Worm (Caenorhabditis elegans) whole organism, L2 larva: ENCODE measurements around the gene cyp-33C11.

ENCODE experiments used
- C34F6.9 ChIP-seq: fragments of 150-350 bp; optimal IDR thresholded peaks from 2 replicates; lab custom pipeline; 2014; ENCODE audit warnings: missing biosample characterization, missing genetic modification characterization
- F13H6.1 ChIP-seq: sonication (generic microtip); optimal IDR thresholded peaks from 2 replicates; lab custom pipeline; 2016; ENCODE audit warnings: missing genetic modification characterization, missing compliant biosample characterization
- R02D3.7 ChIP-seq: fragments of 150-350 bp; optimal IDR thresholded peaks from 2 replicates; lab custom pipeline; 2014; ENCODE audit warnings: missing biosample characterization, missing genetic modification characterization
- Y55F3AM.14 ChIP-seq: fragments of 200-800 bp; sonication (Bioruptor generic); optimal IDR thresholded peaks from 2 replicates; lab custom pipeline; 2018; ENCODE audit warnings: mild to moderate bottlenecking, missing genetic modification characterization, missing compliant biosample characterization
- ZK546.5 ChIP-seq: sonication (generic microtip); optimal IDR thresholded peaks from 2 replicates; lab custom pipeline; 2017; ENCODE audit warnings: missing biosample characterization, missing genetic modification characterization
- alr-1 ChIP-seq: fragments of 150-350 bp; optimal IDR thresholded peaks from 2 replicates; lab custom pipeline; 2014; ENCODE audit warnings: missing biosample characterization, missing genetic modification characterization
- ama-1 ChIP-seq: fragments of 150-350 bp; optimal IDR thresholded peaks from 2 replicates; lab custom pipeline; 2018; ENCODE audit warnings: inconsistent platforms
- blmp-1 ChIP-seq: sonication (generic microtip); optimal IDR thresholded peaks from 2 replicates; lab custom pipeline; 2017; ENCODE audit warnings: missing genetic modification characterization, mild to moderate bottlenecking, missing compliant biosample characterization, antibody characterized with exemption, moderate library complexity; ENCODE audit not compliant: insufficient read depth
- ceh-16 ChIP-seq: fragments of 150-350 bp; optimal IDR thresholded peaks from 2 replicates; lab custom pipeline; 2014; ENCODE audit warnings: missing biosample characterization, missing genetic modification characterization
- ceh-82 ChIP-seq: fragments of 150-350 bp; optimal IDR thresholded peaks from 2 replicates; lab custom pipeline; 2014; ENCODE audit warnings: missing biosample characterization, missing genetic modification characterization
- crh-2 ChIP-seq: sonication (generic microtip); optimal IDR thresholded peaks from 2 replicates; lab custom pipeline; 2017; ENCODE audit warnings: missing biosample characterization, missing genetic modification characterization
- dmd-4 ChIP-seq: sonication (generic microtip); optimal IDR thresholded peaks from 2 replicates; lab custom pipeline; 2017; ENCODE audit warnings: missing biosample characterization, missing genetic modification characterization
- elt-1 ChIP-seq: fragments of 150-350 bp; optimal IDR thresholded peaks from 2 replicates; lab custom pipeline; 2014; ENCODE audit warnings: missing biosample characterization, missing genetic modification characterization
- elt-3 ChIP-seq: sonication (generic microtip); optimal IDR thresholded peaks from 2 replicates; lab custom pipeline; 2017; ENCODE audit warnings: missing biosample characterization, missing genetic modification characterization
- fos-1 ChIP-seq: fragments of 150-350 bp; optimal IDR thresholded peaks from 2 replicates; lab custom pipeline; 2014; ENCODE audit warnings: missing biosample characterization, missing genetic modification characterization
- gmeb-1 ChIP-seq: fragments of 150-350 bp; optimal IDR thresholded peaks from 2 replicates; lab custom pipeline; 2014; ENCODE audit warnings: missing biosample characterization, missing genetic modification characterization
- lin-11 ChIP-seq: fragments of 150-350 bp; sonication (generic microtip); optimal IDR thresholded peaks from 2 replicates; lab custom pipeline; 2014; ENCODE audit warnings: missing biosample characterization, missing genetic modification characterization, inconsistent platforms, mixed read lengths
- lin-13 ChIP-seq: fragments of 150-350 bp; optimal IDR thresholded peaks from 2 replicates; lab custom pipeline; 2014; ENCODE audit warnings: missing biosample characterization, missing genetic modification reagents, missing genetic modification characterization
- lsy-2 ChIP-seq, 2 experiments: fragments of 150-350 bp in 1 of 2; sonication (generic microtip) in 1 of 2; optimal IDR thresholded peaks; 2 replicates each; lab custom pipeline; 2014 to 2017; ENCODE audit warnings: missing biosample characterization in 2 of 2, missing genetic modification characterization in 2 of 2
- mab-5 ChIP-seq: fragments of 150-350 bp; optimal IDR thresholded peaks from 2 replicates; lab custom pipeline; 2014; ENCODE audit warnings: missing biosample characterization, missing genetic modification characterization
- mdl-1 ChIP-seq, 2 experiments: fragments of 150-350 bp in 1 of 2; sonication (generic microtip) in 1 of 2; optimal IDR thresholded peaks; 2 replicates each; lab custom pipeline; 2017; ENCODE audit warnings: missing biosample characterization in 2 of 2, missing genetic modification characterization in 2 of 2
- nhr-10 ChIP-seq: sonication (generic microtip); optimal IDR thresholded peaks from 2 replicates; lab custom pipeline; 2017; ENCODE audit warnings: missing biosample characterization, missing genetic modification characterization
- nhr-11 ChIP-seq: fragments of 150-350 bp; optimal IDR thresholded peaks from 2 replicates; lab custom pipeline; 2014; ENCODE audit warnings: missing biosample characterization, missing genetic modification characterization
- nhr-12 ChIP-seq: fragments of 150-350 bp; optimal IDR thresholded peaks from 2 replicates; lab custom pipeline; 2014; ENCODE audit warnings: missing biosample characterization, missing genetic modification characterization
- nhr-129 ChIP-seq: fragments of 150-350 bp; optimal IDR thresholded peaks from 2 replicates; lab custom pipeline; 2014; ENCODE audit warnings: missing biosample characterization, missing genetic modification characterization
- nhr-23 ChIP-seq: fragments of 150-350 bp; optimal IDR thresholded peaks from 2 replicates; lab custom pipeline; 2014; ENCODE audit warnings: missing biosample characterization, missing genetic modification reagents, missing genetic modification characterization
- nhr-237 ChIP-seq: fragments of 150-350 bp; optimal IDR thresholded peaks from 2 replicates; lab custom pipeline; 2014; ENCODE audit warnings: missing biosample characterization, missing genetic modification characterization
- nhr-6 ChIP-seq: fragments of 150-350 bp; optimal IDR thresholded peaks from 2 replicates; lab custom pipeline; 2014; ENCODE audit warnings: missing biosample characterization, missing genetic modification characterization
- nhr-77 ChIP-seq: fragments of 150-350 bp; optimal IDR thresholded peaks from 2 replicates; lab custom pipeline; 2014; ENCODE audit warnings: missing biosample characterization, missing genetic modification characterization
- peb-1 ChIP-seq: fragments of 150-350 bp; optimal IDR thresholded peaks from 2 replicates; lab custom pipeline; 2014; ENCODE audit warnings: missing biosample characterization, missing genetic modification characterization
- sem-4 ChIP-seq: fragments of 150-350 bp; optimal IDR thresholded peaks from 2 replicates; lab custom pipeline; 2014; ENCODE audit warnings: missing biosample characterization, missing genetic modification reagents, missing genetic modification characterization
- sma-3 ChIP-seq: sonication (generic microtip); optimal IDR thresholded peaks from 2 replicates; lab custom pipeline; 2016; ENCODE audit warnings: missing genetic modification reagents, missing genetic modification characterization, missing compliant biosample characterization
- sma-9 ChIP-seq, 2 experiments: fragments of 150-350 bp in 1 of 2; sonication (generic microtip) in 1 of 2; optimal IDR thresholded peaks; 2 replicates each; lab custom pipeline; 2014 to 2016; ENCODE audit warnings: missing genetic modification characterization in 2 of 2, mild to moderate bottlenecking in 1 of 2, missing biosample characterization in 1 of 2, missing compliant biosample characterization in 1 of 2, missing genetic modification reagents in 1 of 2, moderate library complexity in 1 of 2
- snpc-4 ChIP-seq: fragments of 150-350 bp; optimal IDR thresholded peaks from 2 replicates; lab custom pipeline; 2014; ENCODE audit warnings: missing biosample characterization, missing genetic modification characterization
- unc-39 ChIP-seq: fragments of 150-350 bp; optimal IDR thresholded peaks from 2 replicates; lab custom pipeline; 2014; ENCODE audit warnings: missing biosample characterization, missing genetic modification characterization
- zag-1 ChIP-seq: fragments of 150-350 bp; optimal IDR thresholded peaks from 2 replicates; lab custom pipeline; 2014; ENCODE audit warnings: missing biosample characterization, missing genetic modification characterization
- ztf-11 ChIP-seq: sonication (generic microtip); optimal IDR thresholded peaks from 2 replicates; lab custom pipeline; 2017; ENCODE audit warnings: missing biosample characterization, missing genetic modification characterization
- ztf-4 ChIP-seq: fragments of 150-350 bp; optimal IDR thresholded peaks from 2 replicates; lab custom pipeline; 2014; ENCODE audit warnings: missing biosample characterization, missing genetic modification characterization

The cyp-33C11 gene

DNA sequence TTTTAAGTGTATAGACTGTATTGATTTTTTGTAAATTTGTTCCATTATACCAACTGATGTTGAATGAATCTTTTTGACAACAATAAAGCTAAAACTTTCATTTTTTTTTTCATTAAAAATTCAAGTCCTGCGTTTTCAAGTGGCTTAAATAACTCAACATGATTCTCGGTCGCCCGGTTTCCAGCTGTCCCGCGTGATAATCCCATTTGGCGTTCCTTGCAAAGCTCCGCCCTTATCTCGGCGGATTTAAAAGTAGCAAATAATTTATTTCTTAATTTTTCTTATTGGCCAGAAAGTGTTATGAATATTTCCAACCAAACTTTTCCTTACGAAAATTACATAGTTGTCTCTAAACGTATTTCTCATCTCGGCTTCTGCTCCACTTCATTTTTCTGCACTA is 43.4 kb upstream of the cyp-33C11 start, which contains the start of gene str-20:
Gene str-20, plus strand, starts transcription at position 301 of the 400 bp plus-strand sequence.
- no peak for TF ChIP-seq unc-39 (tag; lab: Kevin White, UChicago)
- no peak for TF ChIP-seq snpc-4 (tag; lab: Kevin White, UChicago)
- TF ChIP-seq fos-1 (tag; lab: Kevin White, UChicago), result no peak
- TF ChIP-seq dmd-4 (tag; lab: Kevin White, UChicago), result no peak
- TF ChIP-seq R02D3.7 (tag; lab: Kevin White, UChicago), result no peak
- TF ChIP-seq sma-3 (GFP tag; lab: Kevin White, UChicago), result no peak
- no peak for TF ChIP-seq mab-5 (tag; lab: Kevin White, UChicago)
- no peak for TF ChIP-seq ztf-11
- no peak for TF ChIP-seq nhr-12 (tag; lab: Kevin White, UChicago)
- no peak for TF ChIP-seq zag-1
- no peak for TF ChIP-seq nhr-237 (tag; lab: Kevin White, UChicago)
- TF ChIP-seq nhr-23 (tag; lab: Kevin White, UChicago), result no peak

DNA sequence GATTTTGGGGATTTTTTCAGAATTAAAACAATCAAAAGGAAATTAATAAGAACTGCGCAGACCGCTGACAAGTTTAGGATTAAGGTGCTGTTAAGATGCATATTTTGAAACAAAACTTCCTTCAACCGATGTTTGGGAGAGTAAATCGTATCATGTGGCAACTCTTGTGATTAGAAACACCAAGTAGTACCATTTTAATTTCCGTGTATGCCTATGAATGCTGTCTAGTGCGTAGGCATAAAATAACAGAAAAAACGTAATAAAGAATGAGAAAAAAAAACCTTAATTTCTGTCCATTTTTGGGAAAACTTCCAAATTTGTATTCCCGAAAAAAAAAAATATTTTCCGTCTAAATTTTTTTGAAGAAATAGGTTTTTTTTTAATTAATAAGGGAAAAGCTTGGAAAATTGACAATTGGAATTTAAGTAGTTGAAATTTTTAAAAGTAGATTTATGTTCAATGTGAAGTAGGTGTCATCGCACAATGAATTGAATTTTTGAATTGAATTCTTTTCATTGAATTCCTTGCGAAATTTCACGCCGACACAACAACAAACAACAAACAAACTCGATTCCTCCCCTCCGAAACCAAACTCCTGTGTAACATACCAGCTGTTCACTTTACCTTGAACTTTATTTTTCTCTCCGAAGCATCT is 40.0 kb upstream of the cyp-33C11 start, which contains the start of the genes str-262 and srp-1:
Gene str-262, minus strand, starts transcription at position 101 of the 655 bp plus-strand sequence.
Gene srp-1, plus strand, starts transcription at position 605 of the 655 bp plus-strand sequence.
- TF ChIP-seq nhr-12 (tag; lab: Kevin White, UChicago) (no peak), nhr-129 (tag; lab: Kevin White, UChicago) (no peak), peb-1 (no peak), nhr-23 (tag; lab: Kevin White, UChicago) (no peak), F13H6.1 (tag; lab: Kevin White, UChicago) (no peak), elt-1 (no peak), ZK546.5 (tag; lab: Kevin White, UChicago) (no peak), nhr-10 (tag; lab: Kevin White, UChicago) (no peak), blmp-1 (no peak), lin-13 (GFP tag; lab: Kevin White, UChicago) (no peak), unc-39 (tag; lab: Kevin White, UChicago) (no peak), C34F6.9 (tag; lab: Kevin White, UChicago) (no peak), mab-5 (tag; lab: Kevin White, UChicago) (no peak), ceh-16 (no peak), nhr-6 (tag; lab: Kevin White, UChicago) (no peak), elt-3 (tag; lab: Kevin White, UChicago) (no peak), nhr-11 (no peak), alr-1 (tag; lab: Kevin White, UChicago) (no peak), Y55F3AM.14 (GFP tag; lab: Kevin White, UChicago) (no peak)

DNA sequence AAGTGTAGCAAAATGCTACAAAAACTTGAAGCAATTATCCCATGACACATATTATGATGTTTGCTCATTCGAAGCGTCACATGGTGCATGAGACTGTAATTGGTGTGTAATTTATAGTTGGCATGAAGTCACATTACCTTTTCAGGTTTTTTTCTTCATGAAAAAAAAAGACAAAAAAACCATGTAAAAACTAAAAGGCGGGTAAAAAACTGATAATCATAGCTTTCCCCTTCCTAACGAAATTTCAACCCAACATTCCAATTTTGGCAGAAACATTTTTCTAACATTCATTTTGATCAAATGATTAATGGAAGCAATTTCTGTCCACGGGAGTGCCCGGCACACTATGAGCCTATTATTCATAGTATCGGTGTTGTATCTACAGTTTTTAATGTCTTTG is 35.3 kb upstream of the cyp-33C11 start, which contains the start of gene sri-4:
Gene sri-4, plus strand, starts transcription at position 301 of the 400 bp plus-strand sequence.
- TF ChIP-seq ztf-4 (tag; lab: Kevin White, UChicago) (no peak), nhr-77 (tag; lab: Kevin White, UChicago) (no peak), fos-1 (tag; lab: Kevin White, UChicago) (no peak), sma-9 (GFP tag; optimal IDR thresholded peaks at IDR 0.05; lab: Kevin White, UChicago) (no peak), sma-9 (tag; optimal IDR thresholded peaks at IDR 0.05; lab: Kevin White, UChicago) (no peak), lin-11 (no peak), C34F6.9 (tag; lab: Kevin White, UChicago) (no peak), nhr-10 (tag; lab: Kevin White, UChicago) (no peak), ceh-82 (no peak), elt-1 (no peak), mdl-1 (tag; optimal IDR thresholded peaks at IDR 0.05; lab: Kevin White, UChicago) (no peak), nhr-6 (tag; lab: Kevin White, UChicago) (no peak)
- TF ChIP-seq, all 48 proteins: peak for 0

- TF ChIP-seq gmeb-1 (no peak), nhr-11 (no peak), elt-3 (tag; lab: Kevin White, UChicago) (no peak), Y55F3AM.14 (GFP tag; lab: Kevin White, UChicago) (no peak), nhr-77 (tag; lab: Kevin White, UChicago) (no peak), blmp-1 (no peak), sem-4 (no peak), nhr-6 (tag; lab: Kevin White, UChicago) (no peak), ZK546.5 (tag; lab: Kevin White, UChicago) (no peak), nhr-23 (tag; lab: Kevin White, UChicago) (no peak), lin-13 (GFP tag; lab: Kevin White, UChicago) (no peak), nhr-237 (tag; lab: Kevin White, UChicago) (no peak), ceh-16 (no peak), lsy-2 (tag; optimal IDR thresholded peaks at IDR 0.05; lab: Kevin White, UChicago) (no peak), crh-2 (tag; lab: Kevin White, UChicago) (no peak), ama-1 (no peak)
- TF ChIP-seq, all 48 proteins: peak for 0
These were observed 30.6 kb upstream of the cyp-33C11 start, which contains the start of gene str-134 for ce11 chrV:743348-743747. Gene str-134, plus strand, starts transcription at chrV:743648.
